Worm (Caenorhabditis elegans) whole organism, mixed stage, embryonic: ENCODE results near the gene F46H5.2.

ENCODE experiments used
- M03D4.4 ChIP-seq: sonication (generic microtip); optimal IDR thresholded peaks from 2 replicates; lab custom pipeline; 2017; ENCODE audit warnings: mild to moderate bottlenecking, missing genetic modification characterization, missing compliant biosample characterization
- bed-3 ChIP-seq: fragments of 200-800 bp; sonication (Bioruptor generic); optimal IDR thresholded peaks from 3 replicates; lab custom pipeline; 2018; ENCODE audit warnings: mild to moderate bottlenecking, missing genetic modification characterization, moderate library complexity, missing compliant biosample characterization
- blmp-1 ChIP-seq: fragments of 150-350 bp; optimal IDR thresholded peaks from 2 replicates; lab custom pipeline; 2014; ENCODE audit warnings: missing biosample characterization, missing genetic modification characterization
- ceh-39 ChIP-seq: fragments of 150-350 bp; optimal IDR thresholded peaks from 2 replicates; lab custom pipeline; 2014; ENCODE audit warnings: missing biosample characterization, missing genetic modification characterization
- ceh-43 ChIP-seq: fragments of 200-800 bp; sonication (Bioruptor generic); optimal IDR thresholded peaks from 2 replicates; lab custom pipeline; 2018; ENCODE audit warnings: mild to moderate bottlenecking, missing genetic modification characterization, moderate library complexity, missing compliant biosample characterization
- ces-1 ChIP-seq: fragments of 150-350 bp; optimal IDR thresholded peaks from 2 replicates; lab custom pipeline; 2014; ENCODE audit warnings: missing biosample characterization, missing genetic modification reagents, missing genetic modification characterization
- cnd-1 ChIP-seq: fragments of 200-800 bp; sonication (Bioruptor generic); optimal IDR thresholded peaks from 2 replicates; lab custom pipeline; 2018; ENCODE audit warnings: mild to moderate bottlenecking, missing genetic modification characterization, missing compliant biosample characterization
- drap-1 ChIP-seq: fragments of 200-800 bp; sonication (Bioruptor generic); optimal IDR thresholded peaks from 3 replicates; lab custom pipeline; 2018; ENCODE audit warnings: mild to moderate bottlenecking, missing genetic modification characterization, missing compliant biosample characterization
- elt-1 ChIP-seq: sonication (generic microtip); optimal IDR thresholded peaks from 2 replicates; lab custom pipeline; 2017; ENCODE audit warnings: missing genetic modification characterization, mild to moderate bottlenecking, missing compliant biosample characterization, antibody characterized with exemption, moderate library complexity, borderline replicate concordance; ENCODE audit not compliant: insufficient read depth
- flh-1 ChIP-seq: fragments of 200-800 bp; sonication (Bioruptor generic); optimal IDR thresholded peaks from 2 replicates; lab custom pipeline; 2018; ENCODE audit warnings: mild to moderate bottlenecking, missing genetic modification characterization, moderate library complexity, missing compliant biosample characterization
- ham-2 ChIP-seq: fragments of 200-800 bp; sonication (Bioruptor generic); optimal IDR thresholded peaks from 2 replicates; lab custom pipeline; 2018; ENCODE audit warnings: mild to moderate bottlenecking, missing genetic modification characterization, missing compliant biosample characterization
- hlh-1 ChIP-seq: fragments of 150-350 bp; optimal IDR thresholded peaks from 2 replicates; lab custom pipeline; 2014; ENCODE audit warnings: missing biosample characterization, missing genetic modification reagents, missing genetic modification characterization
- lin-13 ChIP-seq: fragments of 150-350 bp; optimal IDR thresholded peaks from 2 replicates; lab custom pipeline; 2014; ENCODE audit warnings: missing biosample characterization, missing genetic modification characterization
- lin-32 ChIP-seq: fragments of 200-800 bp; sonication (Bioruptor generic); optimal IDR thresholded peaks from 2 replicates; lab custom pipeline; 2018; ENCODE audit warnings: mild to moderate bottlenecking, missing genetic modification characterization, missing compliant biosample characterization
- mep-1 ChIP-seq: fragments of 150-350 bp; optimal IDR thresholded peaks from 2 replicates; lab custom pipeline; 2017; ENCODE audit warnings: missing biosample characterization, missing genetic modification reagents, missing genetic modification characterization, inconsistent platforms
- mls-2 ChIP-seq: sonication (generic microtip); optimal IDR thresholded peaks from 2 replicates; lab custom pipeline; 2016; ENCODE audit warnings: mild to moderate bottlenecking, missing genetic modification characterization, moderate library complexity, missing compliant biosample characterization
- nhr-12 ChIP-seq: fragments of 150-350 bp; optimal IDR thresholded peaks from 2 replicates; lab custom pipeline; 2014; ENCODE audit warnings: missing biosample characterization, missing genetic modification characterization
- nhr-2 ChIP-seq: fragments of 150-350 bp; optimal IDR thresholded peaks from 2 replicates; lab custom pipeline; 2014; ENCODE audit warnings: missing biosample characterization, missing genetic modification characterization
- nhr-28 ChIP-seq: fragments of 150-350 bp; optimal IDR thresholded peaks from 2 replicates; lab custom pipeline; 2014; ENCODE audit warnings: missing biosample characterization, missing genetic modification characterization
- nhr-76 ChIP-seq: sonication (generic microtip); optimal IDR thresholded peaks from 2 replicates; lab custom pipeline; 2017; ENCODE audit warnings: missing biosample characterization, missing genetic modification characterization
- sem-2 ChIP-seq: fragments of 200-800 bp; sonication (Bioruptor generic); optimal IDR thresholded peaks from 2 replicates; lab custom pipeline; 2018; ENCODE audit warnings: mild to moderate bottlenecking, missing genetic modification characterization, missing compliant biosample characterization
- snpc-4 ChIP-seq: fragments of 150-350 bp; optimal IDR thresholded peaks from 2 replicates; lab custom pipeline; 2014; ENCODE audit warnings: missing biosample characterization, missing genetic modification characterization
- tbx-8 ChIP-seq: fragments of 200-800 bp; sonication (Bioruptor generic); optimal IDR thresholded peaks from 2 replicates; lab custom pipeline; 2018; ENCODE audit warnings: mild to moderate bottlenecking, missing genetic modification characterization, moderate library complexity, missing compliant biosample characterization
- unc-120 ChIP-seq: sonication (generic microtip); optimal IDR thresholded peaks from 2 replicates; lab custom pipeline; 2017; ENCODE audit warnings: missing genetic modification characterization, missing compliant biosample characterization; ENCODE audit not compliant: poor library complexity, severe bottlenecking
- unc-39 ChIP-seq: fragments of 150-350 bp; optimal IDR thresholded peaks from 2 replicates; lab custom pipeline; 2014; ENCODE audit warnings: missing biosample characterization, missing genetic modification characterization
- unc-62 ChIP-seq: fragments of 150-350 bp; optimal IDR thresholded peaks from 2 replicates; lab custom pipeline; 2014; ENCODE audit warnings: missing biosample characterization, missing genetic modification reagents, missing genetic modification characterization
- zip-8 ChIP-seq: fragments of 150-350 bp; optimal IDR thresholded peaks from 2 replicates; lab custom pipeline; 2014; ENCODE audit warnings: missing biosample characterization, missing genetic modification characterization
- ztf-11 ChIP-seq: fragments of 150-350 bp; optimal IDR thresholded peaks from 2 replicates; lab custom pipeline; 2014; ENCODE audit warnings: missing biosample characterization, missing genetic modification characterization

The F46H5.2 gene

DNA sequence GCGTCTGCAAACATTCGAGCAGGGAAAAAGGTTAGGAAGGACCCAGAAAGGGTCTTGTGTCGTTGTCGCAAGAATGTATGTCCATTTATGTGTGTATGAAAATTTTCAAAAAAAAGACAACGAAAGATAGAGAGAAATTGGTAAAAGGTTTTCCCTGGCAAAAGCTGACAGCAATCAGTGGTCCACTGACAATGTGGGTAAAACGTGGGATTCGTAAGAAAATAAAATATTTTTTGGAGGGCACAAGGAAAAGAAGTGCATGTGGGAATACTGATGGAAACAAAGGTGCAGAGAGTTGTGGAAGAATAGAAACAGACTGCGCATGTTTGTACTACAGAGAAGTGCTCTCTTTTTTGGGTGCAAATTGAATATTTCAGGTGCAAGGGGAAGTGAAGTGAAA is 17.7 kb downstream of the F46H5.2 start:
- TF ChIP-seq hlh-1 (tag; lab: Kevin White, UChicago) (no peak), ceh-43 (GFP tag; lab: Kevin White, UChicago) (no peak), nhr-28 (tag; lab: Kevin White, UChicago) (no peak), elt-1 (tag; lab: Kevin White, UChicago) (no peak), lin-13 (tag; lab: Kevin White, UChicago) (no peak), ceh-39 (tag; lab: Kevin White, UChicago) (no peak), unc-120 (no peak), lin-32 (GFP tag; lab: Kevin White, UChicago) (no peak), M03D4.4 (tag; lab: Kevin White, UChicago) (no peak), nhr-76 (tag; lab: Kevin White, UChicago) (no peak)

DNA sequence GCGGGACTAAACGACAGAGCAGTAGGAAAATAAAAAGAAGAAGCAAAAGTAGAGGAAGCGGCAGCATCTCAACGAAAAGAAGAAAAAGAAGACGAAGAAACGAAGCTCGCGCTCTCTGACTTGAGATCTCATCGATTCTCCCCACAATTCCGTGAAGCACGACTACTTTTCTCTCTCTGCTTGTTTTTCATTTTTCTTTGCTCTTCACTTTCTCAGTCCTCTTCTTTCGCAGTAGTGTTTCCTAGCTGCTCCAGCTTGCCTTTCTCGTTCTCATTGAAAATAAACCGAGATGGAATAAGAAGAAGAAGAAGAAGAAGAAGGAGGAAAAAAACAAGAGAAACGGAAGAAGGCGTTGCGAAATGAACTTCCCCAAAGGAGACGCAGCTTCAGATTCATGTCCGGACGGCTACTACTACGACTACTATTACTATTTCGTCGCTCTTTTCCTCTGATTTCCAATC is 19.3 kb downstream of the F46H5.2 start:
- TF ChIP-seq flh-1 (no peak), mls-2 (tag; lab: Kevin White, UChicago) (no peak), tbx-8 (GFP tag; lab: Kevin White, UChicago) (no peak), nhr-2 (tag; lab: Kevin White, UChicago) (no peak), unc-39 (tag; lab: Kevin White, UChicago) (peak; percentile 60), snpc-4 (tag; lab: Kevin White, UChicago) (no peak), unc-120 (no peak), cnd-1 (no peak), elt-1 (tag; lab: Kevin White, UChicago) (no peak), ztf-11 (tag; lab: Kevin White, UChicago) (no peak), ces-1 (GFP tag; lab: Kevin White, UChicago) (peak; percentile 69)

DNA sequence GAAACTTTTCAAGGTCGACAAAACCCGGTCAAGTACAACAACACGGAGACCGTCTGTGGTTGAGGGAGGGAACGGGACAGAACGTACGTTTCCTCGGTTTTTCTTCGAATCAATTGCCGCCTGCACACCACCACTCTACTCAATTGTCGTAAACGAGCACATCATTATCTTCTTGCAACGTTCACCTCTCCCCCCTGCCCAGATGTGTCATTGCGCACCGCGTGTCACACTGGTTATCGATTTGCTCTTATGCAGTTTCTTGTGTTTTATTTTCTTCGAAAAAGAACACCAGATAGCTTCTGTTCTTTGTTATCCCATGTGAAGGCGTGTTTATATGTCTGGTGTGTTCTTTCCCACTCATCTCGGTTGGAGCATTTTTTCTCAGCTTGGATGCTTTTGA is 24.1 kb downstream of the F46H5.2 start:
- TF ChIP-seq sem-2 (GFP tag; lab: Kevin White, UChicago) (no peak), ceh-39 (tag; lab: Kevin White, UChicago) (peak; percentile 3), ces-1 (GFP tag; lab: Kevin White, UChicago) (peak; percentile 6), unc-39 (tag; lab: Kevin White, UChicago) (peak; percentile 4), snpc-4 (tag; lab: Kevin White, UChicago) (no peak)

DNA sequence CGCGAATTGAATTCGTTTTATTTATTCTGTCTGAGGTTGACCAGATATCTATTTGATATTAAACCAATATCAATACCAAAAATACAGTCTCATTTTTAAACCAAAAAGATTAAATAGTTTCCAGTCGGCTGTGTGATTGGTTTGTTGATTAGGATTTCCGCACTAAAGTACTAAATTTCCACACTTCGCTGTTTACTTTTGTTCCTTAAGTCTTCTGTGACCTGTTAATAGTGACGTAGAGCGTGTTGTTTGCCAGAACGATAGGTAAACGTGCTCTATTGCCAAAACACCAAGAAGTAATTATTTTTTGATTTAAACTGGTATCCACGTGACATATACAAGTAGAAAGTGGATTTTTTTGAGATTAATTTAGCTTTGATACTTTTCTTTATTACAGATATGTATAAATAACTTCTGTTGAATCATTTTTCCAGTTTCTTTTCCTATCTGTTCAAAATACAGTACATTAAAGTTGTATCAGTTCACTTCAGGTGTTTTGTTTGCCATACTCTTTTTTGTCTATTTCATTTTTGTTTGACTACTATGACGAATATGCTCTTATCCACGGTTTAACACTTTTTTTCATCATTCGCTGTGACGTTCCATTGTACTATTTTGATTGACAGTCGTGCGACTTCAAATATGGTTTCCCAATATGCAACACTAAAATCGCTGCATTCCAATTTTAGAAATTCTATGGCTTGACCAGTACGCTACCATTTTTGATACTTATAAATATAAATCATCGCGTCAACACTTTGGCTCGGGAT is 25.6 kb downstream of the F46H5.2 start:
- TF ChIP-seq blmp-1 (tag; lab: Kevin White, UChicago), result no peak

DNA sequence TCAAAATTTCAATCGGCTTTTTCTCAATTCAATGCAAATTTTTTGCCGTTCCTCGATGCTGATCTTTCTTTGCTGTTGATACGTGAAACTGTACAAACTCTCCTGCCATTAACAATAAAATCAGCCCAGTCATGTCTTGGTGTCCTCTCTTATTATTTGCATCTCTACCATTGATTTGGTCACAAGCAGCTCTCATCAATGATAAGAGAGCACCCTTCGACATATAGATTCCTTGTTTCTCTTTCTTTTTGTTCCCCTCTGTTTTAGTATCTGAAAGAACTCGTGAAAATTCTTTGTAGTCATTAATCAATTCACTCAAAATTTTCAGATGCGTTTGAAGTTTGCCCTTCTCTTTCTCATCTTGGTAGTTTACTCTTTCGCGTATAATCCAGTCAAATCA is 26.4 kb downstream of the F46H5.2 start, which contains the start of gene lron-7:
TSS of gene lron-7 (plus strand) at position 323 of the 400 bp plus-strand sequence.
- TF ChIP-seq snpc-4 (tag; lab: Kevin White, UChicago) (no peak), nhr-12 (tag; lab: Kevin White, UChicago) (no peak), ceh-43 (GFP tag; lab: Kevin White, UChicago) (no peak), hlh-1 (tag; lab: Kevin White, UChicago) (no peak), mep-1 (no peak), tbx-8 (GFP tag; lab: Kevin White, UChicago) (no peak), nhr-76 (tag; lab: Kevin White, UChicago) (no peak), bed-3 (GFP tag; lab: Kevin White, UChicago) (no peak), cnd-1 (no peak), ham-2 (GFP tag; lab: Kevin White, UChicago) (no peak), unc-39 (tag; lab: Kevin White, UChicago) (no peak), unc-120 (no peak), M03D4.4 (tag; lab: Kevin White, UChicago) (no peak), elt-1 (tag; lab: Kevin White, UChicago) (no peak), unc-62 (GFP tag; lab: Kevin White, UChicago) (no peak), ztf-11 (tag; lab: Kevin White, UChicago) (no peak), zip-8 (tag; lab: Kevin White, UChicago) (no peak)
- TF ChIP-seq, all 35 proteins: peak for 0

DNA sequence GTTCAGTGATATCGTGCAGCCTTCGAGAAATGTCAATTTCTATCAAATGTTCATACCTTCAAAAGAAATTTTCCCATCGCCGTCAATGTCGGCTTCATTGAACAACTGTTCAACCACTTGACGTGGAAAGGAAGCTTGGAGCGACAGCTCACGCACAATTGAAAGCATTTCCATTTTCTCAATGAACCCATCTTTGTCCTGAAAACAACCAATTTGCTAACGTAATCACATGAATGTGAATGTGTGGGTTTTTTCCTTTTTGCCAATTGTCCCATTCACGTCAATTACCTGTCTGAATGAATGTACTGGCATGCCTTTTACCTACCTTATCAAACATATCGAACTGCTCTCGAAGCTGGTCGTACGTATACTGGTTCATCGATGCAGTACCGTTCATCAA is 30.9 kb downstream of the F46H5.2 start:
- TF ChIP-seq ceh-43 (GFP tag; lab: Kevin White, UChicago), result no peak
- no peak for TF ChIP-seq bed-3 (GFP tag; lab: Kevin White, UChicago)
- TF ChIP-seq nhr-76 (tag; lab: Kevin White, UChicago), result no peak
- TF ChIP-seq drap-1 (GFP tag; lab: Kevin White, UChicago), result no peak
- TF ChIP-seq ceh-39 (tag; lab: Kevin White, UChicago), result no peak
- no peak for TF ChIP-seq nhr-28 (tag; lab: Kevin White, UChicago)
- no peak for TF ChIP-seq lin-32 (GFP tag; lab: Kevin White, UChicago)
